Worm (Caenorhabditis elegans): ENCODE results near the gene W06D11.1.

- no peak for TF ChIP-seq T22C8.4 (GFP tag; IDR thresholded peaks at IDR 0.05)
- TF ChIP-seq med-1 (GFP tag; optimal IDR thresholded peaks at IDR 0.05; ENCODE audit: insufficient read depth) = no peak
- no peak for TF ChIP-seq ztf-29 (GFP tag; IDR thresholded peaks at IDR 0.05)
- TF ChIP-seq klf-2 (GFP tag; conservative IDR thresholded peaks at IDR 0.05) = no peak
- TF ChIP-seq tab-1 (GFP tag; IDR thresholded peaks at IDR 0.05) = no peak
- TF ChIP-seq ztf-23 (GFP tag; IDR thresholded peaks at IDR 0.05) = no peak
Observed at ce11 chrX:12248140-12248539, 46.2 kb upstream of the W06D11.1 start.
